Fruit fly (Drosophila melanogaster) Kc167 (cell line): ENCODE data around the gene mRpL14.

Experiments
- Myc ChIP-seq: fragments of >200 bp; optimal IDR thresholded peaks from 2 replicates; lab custom pipeline; 2017; ENCODE audit warnings: missing external identifiers
- Sin3A ChIP-seq: fragments of >200 bp; optimal IDR thresholded peaks from 2 replicates; lab custom pipeline; 2018; ENCODE audit warnings: missing external identifiers
- insv ChIP-seq: fragments of >200 bp; optimal IDR thresholded peaks from 3 replicates; lab custom pipeline; 2018; ENCODE audit warnings: missing external identifiers
- psq ChIP-seq: fragments of >200 bp; optimal IDR thresholded peaks from 2 replicates; lab custom pipeline; 2017; ENCODE audit warnings: missing external identifiers
- ttk ChIP-seq: sonication (Bioruptor generic); optimal IDR thresholded peaks from 2 replicates; lab custom pipeline; 2017; ENCODE audit warnings: missing external identifiers

dm6 chrX:2300293-2301068, 44.0 kb downstream of the mRpL14 start:
- no peak for TF ChIP-seq Myc
- TF ChIP-seq psq (lab: Kevin White, UChicago): no peak
- TF ChIP-seq Sin3A (lab: Kevin White, UChicago): no peak
- TF ChIP-seq ttk (lab: Kevin White, UChicago): no peak
- TF ChIP-seq insv (lab: Kevin White, UChicago): no peak
